Fruit fly (Drosophila melanogaster) whole organism, embryonic: ENCODE measurements around the gene HDAC6.

ENCODE experiments used
- ATbp ChIP-seq: fragments of 200-800 bp; sonication (Bioruptor generic); optimal IDR thresholded peaks from 2 replicates; lab custom pipeline; 2017; ENCODE audit warnings: missing biosample characterization, mild to moderate bottlenecking, missing genetic modification characterization, missing genetic modification reagents
- Adf1 ChIP-seq: fragments of 200-800 bp; sonication (Bioruptor generic); IDR thresholded peaks from 2 replicates; pipeline ENCODE4 v1.3.6; 2022; ENCODE audit warnings: missing biosample characterization, missing genetic modification characterization
- Aef1 ChIP-seq: fragments of 200-800 bp; sonication (Bioruptor generic); IDR thresholded peaks from 3 replicates; pipeline ENCODE4 v1.3.6; 2022; ENCODE audit warnings: missing biosample characterization, missing genetic modification characterization
- Bgb ChIP-seq: fragments of 200-800 bp; sonication (Bioruptor generic); IDR thresholded peaks from 2 replicates; pipeline ENCODE4 v1.3.6; 2022; ENCODE audit warnings: missing biosample characterization, missing genetic modification characterization; ENCODE audit not compliant: partially characterized antibody
- Blimp-1 ChIP-seq: fragments of 200-800 bp; sonication (Bioruptor generic); optimal IDR thresholded peaks from 3 replicates; lab custom pipeline; 2018; ENCODE audit warnings: missing biosample characterization, missing genetic modification characterization, mild to moderate bottlenecking, moderate library complexity, missing genetic modification reagents
- CG10147 ChIP-seq: fragments of 200-800 bp; sonication (Bioruptor generic); optimal IDR thresholded peaks from 2 replicates; lab custom pipeline; 2019; ENCODE audit warnings: missing biosample characterization, mild to moderate bottlenecking, missing genetic modification characterization, moderate library complexity
- CG10654 ChIP-seq: fragments of 200-800 bp; sonication (Bioruptor generic); optimal IDR thresholded peaks from 2 replicates; lab custom pipeline; 2016; ENCODE audit warnings: missing biosample characterization, missing genetic modification characterization
- CG10979 ChIP-seq: fragments of 200-800 bp; sonication (Bioruptor generic); optimal IDR thresholded peaks from 2 replicates; lab custom pipeline; 2018; ENCODE audit warnings: missing biosample characterization, mild to moderate bottlenecking, missing genetic modification characterization, moderate library complexity
- CG11504 ChIP-seq: fragments of 200-800 bp; sonication (Bioruptor generic); optimal IDR thresholded peaks from 3 replicates; lab custom pipeline; 2019; ENCODE audit warnings: missing biosample characterization, mild to moderate bottlenecking, missing genetic modification characterization, moderate library complexity
- CG11695 ChIP-seq: fragments of 200-800 bp; sonication (Bioruptor generic); IDR thresholded peaks from 3 replicates; pipeline ENCODE4 v1.3.6; 2022; ENCODE audit warnings: missing biosample characterization, missing genetic modification characterization
- CG15514 ChIP-seq: fragments of 200-800 bp; sonication (Bioruptor generic); optimal IDR thresholded peaks from 3 replicates; lab custom pipeline; 2017; ENCODE audit warnings: missing biosample characterization, missing genetic modification characterization, mild to moderate bottlenecking, moderate library complexity, missing genetic modification reagents
- CG17359 ChIP-seq: fragments of 200-800 bp; sonication (Bioruptor generic); optimal IDR thresholded peaks from 3 replicates; lab custom pipeline; 2018; ENCODE audit warnings: missing biosample characterization, mild to moderate bottlenecking, missing genetic modification characterization, moderate library complexity
- CG17361 ChIP-seq: fragments of 200-800 bp; sonication (Bioruptor generic); IDR thresholded peaks from 3 replicates; pipeline ENCODE4 v1.3.6; 2022; ENCODE audit warnings: missing biosample characterization, missing genetic modification characterization
- CG31388 ChIP-seq: fragments of 200-800 bp; sonication (Bioruptor generic); optimal IDR thresholded peaks from 2 replicates; lab custom pipeline; 2016; ENCODE audit warnings: missing biosample characterization, missing genetic modification characterization
- CG31441 ChIP-seq: fragments of 200-800 bp; sonication (Bioruptor generic); IDR thresholded peaks from 2 replicates; pipeline ENCODE4 v1.3.6; 2022; ENCODE audit warnings: missing biosample characterization, missing genetic modification characterization
- CG32772 ChIP-seq: fragments of 200-800 bp; sonication (Bioruptor generic); IDR thresholded peaks from 2 replicates; pipeline ENCODE4 v1.3.6; 2022; ENCODE audit warnings: missing biosample characterization, missing genetic modification characterization
- CG3726 ChIP-seq: fragments of 200-800 bp; sonication (Bioruptor generic); IDR thresholded peaks from 3 replicates; pipeline ENCODE4, ENCODE4 v1.3.6; 2022; ENCODE audit warnings: missing biosample characterization, missing genetic modification characterization
- CG4820 ChIP-seq: fragments of 200-800 bp; sonication (Bioruptor generic); optimal IDR thresholded peaks from 3 replicates; lab custom pipeline; 2016; ENCODE audit warnings: missing biosample characterization, missing genetic modification characterization
- CG7556 ChIP-seq: fragments of 200-800 bp; sonication (Bioruptor generic); optimal IDR thresholded peaks from 2 replicates; lab custom pipeline; 2017; ENCODE audit warnings: missing biosample characterization, mild to moderate bottlenecking, missing genetic modification characterization
- CG9437 ChIP-seq: fragments of 200-800 bp; sonication (Bioruptor generic); optimal IDR thresholded peaks from 2 replicates; lab custom pipeline; 2018; ENCODE audit warnings: missing biosample characterization, mild to moderate bottlenecking, missing genetic modification characterization
- CTCF ChIP-seq: fragments of 200-800 bp; sonication (Bioruptor generic); optimal IDR thresholded peaks from 2 replicates; lab custom pipeline; 2017; ENCODE audit warnings: missing biosample characterization, mild to moderate bottlenecking, missing genetic modification characterization, moderate library complexity
- D19A ChIP-seq: fragments of 200-800 bp; optimal IDR thresholded peaks from 3 replicates; lab custom pipeline; 2019; ENCODE audit warnings: missing biosample characterization, mild to moderate bottlenecking, missing genetic modification characterization, moderate library complexity
- Ets65A ChIP-seq: fragments of 200-800 bp; sonication (Bioruptor generic); peaks from one replicate; lab custom pipeline; 2016; ENCODE audit warnings: missing biosample characterization, missing genetic modification characterization
- Fer1 ChIP-seq: fragments of 200-800 bp; sonication (Bioruptor generic); optimal IDR thresholded peaks from 2 replicates; lab custom pipeline; 2017; ENCODE audit warnings: missing biosample characterization, mild to moderate bottlenecking, missing genetic modification characterization
- Gug ChIP-seq: fragments of 200-800 bp; sonication (Bioruptor generic); IDR thresholded peaks from 4 replicates; pipeline ENCODE4 v1.3.6; 2022; ENCODE audit warnings: missing biosample characterization, missing genetic modification characterization
- Hr39 ChIP-seq: fragments of >200 bp; optimal IDR thresholded peaks from 2 replicates; lab custom pipeline; 2017
- Hr51 ChIP-seq, 2 experiments: fragments of 200-800 bp; sonication (Bioruptor generic); optimal IDR thresholded peaks; 2 replicates in 1 of 2; 3 replicates in 1 of 2; lab custom pipeline; 2016 to 2018; ENCODE audit warnings: missing biosample characterization in 2 of 2, missing genetic modification characterization in 2 of 2, mild to moderate bottlenecking in 1 of 2, moderate library complexity in 1 of 2
- Jarid2 ChIP-seq: fragments of 200-800 bp; sonication (Bioruptor generic); optimal IDR thresholded peaks from 3 replicates; lab custom pipeline; 2017; ENCODE audit warnings: mild to moderate bottlenecking, missing biosample characterization, missing genetic modification reagents, missing genetic modification characterization
- Meics ChIP-seq: fragments of 200-800 bp; sonication (Bioruptor generic); optimal IDR thresholded peaks from 2 replicates; lab custom pipeline; 2017; ENCODE audit warnings: missing biosample characterization, mild to moderate bottlenecking, missing genetic modification characterization
- Oli ChIP-seq: fragments of 200-800 bp; sonication (Bioruptor generic); optimal IDR thresholded peaks from 2 replicates; lab custom pipeline; 2018; ENCODE audit warnings: missing biosample characterization, mild to moderate bottlenecking, missing genetic modification characterization, moderate library complexity
- Ssrp ChIP-seq: fragments of 200-800 bp; sonication (Bioruptor generic); optimal IDR thresholded peaks from 2 replicates; lab custom pipeline; 2018; ENCODE audit warnings: missing biosample characterization, mild to moderate bottlenecking, missing genetic modification characterization, moderate library complexity
- Stat92E ChIP-seq, 3 experiments: fragments of >200 bp in 2 of 3; fragments of 200-800 bp in 1 of 3; sonication (Bioruptor generic) in 1 of 3; optimal IDR thresholded peaks; 2 replicates each; lab custom pipeline; 2017 to 2019; ENCODE audit warnings: missing biosample characterization in 3 of 3, missing genetic modification characterization in 3 of 3, mild to moderate bottlenecking in 1 of 3, moderate library complexity in 1 of 3
- abd-A ChIP-seq: fragments of 200-800 bp; sonication (Bioruptor generic); optimal IDR thresholded peaks from 3 replicates; lab custom pipeline; 2019; ENCODE audit warnings: missing biosample characterization, mild to moderate bottlenecking, missing genetic modification characterization, moderate library complexity
- ase ChIP-seq: fragments of 200-800 bp; sonication (Bioruptor generic); IDR thresholded peaks from 3 replicates; pipeline ENCODE4 v1.3.6; 2022; ENCODE audit warnings: missing biosample characterization, missing genetic modification characterization
- bcd ChIP-seq: fragments of 200-800 bp; sonication (Bioruptor generic); optimal IDR thresholded peaks from 2 replicates; lab custom pipeline; 2017; ENCODE audit warnings: missing biosample characterization, mild to moderate bottlenecking, missing genetic modification characterization
- cg ChIP-seq: fragments of 200-800 bp; sonication (Bioruptor generic); optimal IDR thresholded peaks from 3 replicates; lab custom pipeline; 2019; ENCODE audit warnings: missing biosample characterization, mild to moderate bottlenecking, missing genetic modification characterization, moderate library complexity
- ewg ChIP-seq: fragments of 200-800 bp; sonication (Bioruptor generic); optimal IDR thresholded peaks from 3 replicates; lab custom pipeline; 2017; ENCODE audit warnings: mild to moderate bottlenecking, missing biosample characterization, missing genetic modification reagents, missing genetic modification characterization
- gem ChIP-seq: fragments of 200-800 bp; sonication (Bioruptor generic); optimal IDR thresholded peaks from 2 replicates; lab custom pipeline; 2019; ENCODE audit warnings: missing biosample characterization, mild to moderate bottlenecking, missing genetic modification characterization, moderate library complexity
- gfzf ChIP-seq: fragments of 200-800 bp; sonication (Bioruptor generic); optimal IDR thresholded peaks from 2 replicates; lab custom pipeline; 2016; ENCODE audit warnings: missing biosample characterization, mild to moderate bottlenecking, missing genetic modification characterization, moderate library complexity
- hkb ChIP-seq, 2 experiments: fragments of 200-800 bp in 1 of 2; fragments of >200 bp in 1 of 2; sonication (Bioruptor generic) in 1 of 2; IDR thresholded peaks in 1 of 2; optimal IDR thresholded peaks in 1 of 2; 2 replicates each; pipeline versions ENCODE4 v1.3.6 to Lab custom; 2017 to 2022; ENCODE audit warnings: missing biosample characterization in 1 of 2, missing genetic modification characterization in 1 of 2
- luna ChIP-seq: fragments of 200-800 bp; sonication (Bioruptor generic); optimal IDR thresholded peaks from 2 replicates; lab custom pipeline; 2016; ENCODE audit warnings: missing biosample characterization, missing genetic modification characterization
- odd ChIP-seq: fragments of 200-800 bp; sonication (Bioruptor generic); optimal IDR thresholded peaks from 2 replicates; lab custom pipeline; 2017; ENCODE audit warnings: missing biosample characterization, mild to moderate bottlenecking, missing genetic modification characterization
- onecut ChIP-seq: fragments of 200-800 bp; sonication (Bioruptor generic); IDR thresholded peaks from 2 replicates; pipeline ENCODE4 v1.3.6; 2022; ENCODE audit warnings: missing biosample characterization, missing genetic modification characterization
- pum ChIP-seq: fragments of 200-800 bp; sonication (Bioruptor generic); optimal IDR thresholded peaks from 2 replicates; lab custom pipeline; 2016; ENCODE audit warnings: missing biosample characterization, missing genetic modification characterization
- sens-2 ChIP-seq: fragments of 200-800 bp; sonication (Bioruptor generic); IDR thresholded peaks from 2 replicates; pipeline ENCODE4 v1.3.6; 2022; ENCODE audit warnings: missing biosample characterization, missing genetic modification characterization
- slbo ChIP-seq: fragments of 200-800 bp; sonication (Bioruptor generic); IDR thresholded peaks from 2 replicates; pipeline ENCODE4 v1.3.6; 2022; ENCODE audit warnings: missing biosample characterization, missing genetic modification characterization
- sob ChIP-seq: fragments of 200-800 bp; sonication (Bioruptor generic); IDR thresholded peaks from 2 replicates; pipeline ENCODE4 v1.3.6; 2022; ENCODE audit warnings: missing biosample characterization, missing genetic modification characterization
- tgo ChIP-seq: fragments of 200-800 bp; sonication (Bioruptor generic); IDR thresholded peaks from 3 replicates; pipeline ENCODE4 v1.3.6; 2022; ENCODE audit warnings: missing biosample characterization, missing genetic modification characterization

The HDAC6 gene

DNA sequence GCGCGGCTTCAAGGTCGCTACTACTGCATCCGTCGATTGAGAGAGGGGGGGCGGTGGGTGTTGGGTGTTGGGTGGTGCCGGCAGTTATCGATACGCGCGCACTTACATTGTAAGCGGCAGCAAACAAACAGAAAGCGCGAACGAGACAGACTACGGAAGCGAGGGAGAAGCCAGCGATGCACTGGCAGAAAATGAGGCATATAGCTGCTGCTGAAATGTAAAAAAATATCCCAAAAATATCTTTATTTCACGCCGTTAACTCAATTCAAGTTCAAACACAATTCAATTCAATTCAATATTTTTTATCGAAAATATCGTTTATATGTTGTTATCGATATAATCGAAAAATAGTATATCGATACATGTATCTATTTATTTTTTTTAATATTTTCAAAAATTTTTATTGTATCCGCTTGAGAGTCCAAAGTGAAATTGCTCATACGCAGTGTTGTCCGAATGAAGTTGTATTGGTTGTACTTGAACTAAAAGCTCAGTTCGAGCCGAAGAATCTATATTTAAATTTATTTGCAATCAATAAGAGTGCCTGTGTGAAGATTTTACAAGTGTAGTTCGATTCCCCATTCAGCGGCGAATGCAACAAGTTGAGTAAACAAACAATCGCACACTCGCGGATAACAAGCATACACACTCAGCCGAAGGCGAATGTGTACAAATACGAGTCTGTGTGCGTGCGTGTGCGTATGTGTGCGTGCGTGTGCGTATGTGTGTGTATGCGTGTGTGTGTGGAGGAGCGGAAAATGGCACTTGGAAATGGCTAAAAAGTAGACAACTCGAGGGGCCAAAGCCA lies 20.8 kb upstream of the HDAC6 start (continued):
- no peak for TF ChIP-seq sob (GFP tag; lab: Robert Waterston, UW)
- TF ChIP-seq CG32772 (GFP tag; lab: Robert Waterston, UW) = peak; percentile 43; the same call in 1 of the 2 replicates
- TF ChIP-seq ATbp (GFP tag; lab: Kevin White, UChicago) = peak; percentile 14
- TF ChIP-seq CG17359 (tag; lab: Kevin White, UChicago) = peak; percentile 30
- TF ChIP-seq CG10654 = peak; percentile 7
- TF ChIP-seq CG11504 = peak; percentile 64
- TF ChIP-seq Hr51 (GFP tag; optimal IDR thresholded peaks at IDR 0.05; lab: Kevin White, UChicago) = peak in 1 of 2 experiments; percentile 60
- no peak for TF ChIP-seq ase (GFP tag; lab: Robert Waterston, UW)
- TF ChIP-seq Meics (GFP tag; lab: Kevin White, UChicago) = peak; percentile 13
- peak; percentile 27 for TF ChIP-seq CG9437
- TF ChIP-seq CTCF (GFP tag; lab: Kevin White, UChicago) = no peak
- peak; percentile 41 for TF ChIP-seq Oli
- 0 out of 3 replicates have a peak, but pooled peaks have one; percentile 16 for TF ChIP-seq CG3726 (GFP tag; lab: Robert Waterston, UW)
- no peak for TF ChIP-seq CG31388 (GFP tag; lab: Kevin White, UChicago)
- TF ChIP-seq Ssrp (tag; lab: Kevin White, UChicago) = peak; percentile 38
- 0 out of 3 replicates have a peak, but pooled peaks have one; percentile 26 for TF ChIP-seq CG11695 (GFP tag; lab: Robert Waterston, UW)
- TF ChIP-seq tgo (GFP tag; lab: Robert Waterston, UW) = peak; percentile 41; the same call in 1 of the 3 replicates
- TF ChIP-seq luna (GFP tag; lab: Kevin White, UChicago) = no peak
- TF ChIP-seq gfzf (GFP tag; lab: Kevin White, UChicago) = no peak
- TF ChIP-seq Ets65A (GFP tag; lab: Kevin White, UChicago) = peak; percentile 52
- no peak for TF ChIP-seq Bgb (GFP tag; lab: Robert Waterston, UW)
- TF ChIP-seq cg = peak; percentile 37
- TF ChIP-seq Stat92E (GFP tag; optimal IDR thresholded peaks at IDR 0.05; lab: Kevin White, UChicago) = peak in 1 of 3 experiments; percentile 42
- peak; percentile 47; the same call in 1 of the 2 replicates for TF ChIP-seq slbo (GFP tag; lab: Robert Waterston, UW)
- TF ChIP-seq hkb (optimal IDR thresholded peaks at IDR 0.05; lab: Kevin White, UChicago) = no peak
- no peak for TF ChIP-seq hkb (GFP tag; IDR thresholded peaks at IDR 0.05; lab: Robert Waterston, UW)
- peak; percentile 10 for TF ChIP-seq CG10147 (GFP tag; lab: Kevin White, UChicago)
- TF ChIP-seq gem (tag; lab: Kevin White, UChicago) = peak; percentile 60
- TF ChIP-seq Adf1 (GFP tag; lab: Robert Waterston, UW) = no peak
- TF ChIP-seq pum (GFP tag; lab: Kevin White, UChicago) = no peak
- peak; percentile 37 for TF ChIP-seq odd (GFP tag; lab: Kevin White, UChicago)
- peak; percentile 18 for TF ChIP-seq CG10979 (tag; lab: Kevin White, UChicago)
- no peak for TF ChIP-seq abd-A (tag; lab: Kevin White, UChicago)
- peak; percentile 99 for TF ChIP-seq Hr39
- peak; percentile 2 for TF ChIP-seq Fer1
- TF ChIP-seq sens-2 = no peak
- TF ChIP-seq Aef1 (GFP tag; lab: Robert Waterston, UW) = no peak
- TF ChIP-seq ewg (GFP tag; lab: Kevin White, UChicago) = peak; percentile 24
- peak; percentile 53; the same call in 1 of the 2 replicates for TF ChIP-seq CG31441 (GFP tag; lab: Robert Waterston, UW)
- TF ChIP-seq Jarid2 (GFP tag; lab: Kevin White, UChicago) = no peak
- TF ChIP-seq onecut (GFP tag; lab: Robert Waterston, UW) = no peak
- TF ChIP-seq CG4820 (GFP tag; lab: Kevin White, UChicago) = peak; percentile 16
- peak; percentile 64 for TF ChIP-seq CG17361 (GFP tag; lab: Robert Waterston, UW)
- peak; percentile 58 for TF ChIP-seq CG7556
- no peak for TF ChIP-seq CG15514 (GFP tag; lab: Kevin White, UChicago)
- TF ChIP-seq D19A = peak; percentile 13
- peak; percentile 43 for TF ChIP-seq bcd (GFP tag; lab: Kevin White, UChicago)
- TF ChIP-seq Blimp-1 = peak; percentile 3
- TF ChIP-seq Gug = 0 out of 4 replicates have a peak, but pooled peaks have one; percentile 10
